Fruit fly (Drosophila melanogaster): ENCODE measurements around the gene Drice.

DNA sequence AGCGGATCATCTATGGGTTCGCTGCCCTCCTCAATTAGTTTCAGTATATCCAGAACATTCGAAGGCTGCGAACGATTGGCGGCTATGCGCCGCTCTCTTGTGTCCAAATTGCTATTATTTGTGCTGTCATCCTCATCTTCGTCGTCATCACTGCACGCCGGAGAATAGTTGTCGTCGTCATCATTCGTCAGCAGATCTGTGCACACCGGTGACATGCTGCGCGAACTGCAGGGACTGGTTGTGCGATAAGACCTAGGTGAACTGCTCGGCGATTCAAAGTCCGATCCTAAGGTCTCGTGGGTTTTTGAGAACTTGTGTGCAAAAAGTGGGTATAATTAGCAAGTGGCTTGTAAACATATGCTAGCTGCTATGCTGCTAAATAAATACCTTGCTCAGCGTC lies 2.3 kb upstream of the Drice start:
- TF ChIP-seq CG15336 (GFP tag; IDR thresholded peaks at IDR 0.05) (no peak), Eip78C (GFP tag) (no peak), Gug (GFP tag; IDR thresholded peaks at IDR 0.05) (no peak), ss (GFP tag; optimal IDR thresholded peaks at IDR 0.05) (no peak), cyc (GFP tag; optimal IDR thresholded peaks at IDR 0.05) (no peak), CG6163 (GFP tag; IDR thresholded peaks at IDR 0.05) (no peak), CG31627 (GFP tag; optimal IDR thresholded peaks at IDR 0.05) (no peak), net (GFP tag; optimal IDR thresholded peaks at IDR 0.05) (no peak), CG1621 (tag; optimal IDR thresholded peaks at IDR 0.05) (no peak), CG3032 (tag; optimal IDR thresholded peaks at IDR 0.05) (no peak), Hr4 (GFP tag; optimal IDR thresholded peaks at IDR 0.05) (no peak), CG6854 (GFP tag; optimal IDR thresholded peaks at IDR 0.05) (no peak), CG6792 (GFP tag; optimal IDR thresholded peaks at IDR 0.05) (no peak), fd59A (GFP tag; optimal IDR thresholded peaks at IDR 0.05) (no peak)
